Fruit fly (Drosophila melanogaster): ENCODE results near the gene CG14780.
A peak's percentile ranks its signal among the peaks of the same experiment; 100 is the strongest.

CG14780 gene

DNA sequence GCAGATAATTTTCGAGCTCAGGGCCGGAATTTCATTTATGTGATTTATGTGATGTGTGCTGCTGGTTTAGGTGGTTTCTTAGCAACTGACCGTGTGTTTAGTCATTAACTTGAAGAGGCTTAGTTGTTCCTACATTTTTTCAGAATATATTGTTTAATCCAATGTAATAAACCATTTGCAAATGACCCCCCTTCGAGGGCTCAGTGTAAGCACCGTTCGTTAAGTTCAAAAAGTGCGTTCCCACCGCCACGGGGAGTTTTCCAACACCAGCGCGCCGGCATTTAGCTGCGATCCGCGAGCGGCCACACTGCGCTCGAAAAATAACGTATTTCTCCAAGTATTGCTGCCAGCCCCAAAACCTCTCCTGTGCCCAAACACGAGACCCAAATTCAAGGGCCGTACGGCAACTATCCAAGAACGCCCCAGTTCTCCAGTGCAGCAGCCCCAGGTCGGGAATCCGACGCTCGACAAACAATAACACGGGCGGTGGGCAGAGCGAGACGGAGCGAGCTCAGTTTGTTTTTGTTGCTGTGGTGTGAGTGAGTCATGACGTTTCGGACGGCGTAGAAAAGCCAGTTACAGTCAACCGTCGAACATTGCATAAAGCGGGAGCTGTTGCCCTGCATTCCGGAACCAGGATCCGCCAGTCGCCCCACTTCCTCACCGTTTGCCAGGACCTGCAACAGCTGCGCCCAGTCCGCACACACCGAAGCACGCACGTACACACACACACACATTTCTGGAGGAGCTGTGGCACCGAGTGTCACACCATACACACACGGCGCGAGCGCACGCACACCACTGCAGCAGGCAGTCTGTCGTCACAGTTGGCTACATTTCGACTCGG lies 6.2 kb downstream of the CG14780 start, which contains the start of gene rush (continued):
- TF ChIP-seq gce (GFP tag; IDR thresholded peaks at IDR 0.05) (no peak), CG17912 (GFP tag; optimal IDR thresholded peaks at IDR 0.05) (no peak), CG14710 (tag; optimal IDR thresholded peaks at IDR 0.05) (peak; percentile 43), disco-r (GFP tag; optimal IDR thresholded peaks at IDR 0.05) (no peak), wdn (GFP tag; IDR thresholded peaks at IDR 0.05) (0 out of 2 replicates have a peak, but pooled peaks have one; percentile 43), maf-S (GFP tag; optimal IDR thresholded peaks at IDR 0.05) (no peak), Rx (GFP tag; IDR thresholded peaks at IDR 0.05) (no peak), zfh1 (GFP tag; IDR thresholded peaks at IDR 0.05) (0 out of 3 replicates have a peak, but pooled peaks have one; percentile 39), CG1832 (GFP tag; optimal IDR thresholded peaks at IDR 0.05) (peak; percentile 73), ham (GFP tag; IDR thresholded peaks at IDR 0.05) (no peak), HmgZ (tag; optimal IDR thresholded peaks at IDR 0.05) (peak; percentile 26), MESR4 (GFP tag; optimal IDR thresholded peaks at IDR 0.05) (peak; percentile 97), bbx (GFP tag; IDR thresholded peaks at IDR 0.05; ENCODE audit: partially characterized antibody) (no peak), CG13624 (GFP tag; optimal IDR thresholded peaks at IDR 0.05) (peak; percentile 3), al (GFP tag; IDR thresholded peaks at IDR 0.05) (peak; percentile 41; the same call in 1 of the 2 replicates), ab (GFP tag; optimal IDR thresholded peaks at IDR 0.05) (no peak), B-H2 (GFP tag; optimal IDR thresholded peaks at IDR 0.05) (peak; percentile 2), CG34376 (GFP tag; optimal IDR thresholded peaks at IDR 0.05) (no peak), CG7271 (tag; optimal IDR thresholded peaks at IDR 0.05) (no peak), CG6765 (GFP tag; optimal IDR thresholded peaks at IDR 0.05) (no peak), Nf-YC (tag; optimal IDR thresholded peaks at IDR 0.05) (no peak), trem (tag; optimal IDR thresholded peaks at IDR 0.05) (peak; percentile 5), HLH3B (GFP tag; IDR thresholded peaks at IDR 0.05) (no peak), phol (tag; optimal IDR thresholded peaks at IDR 0.05) (peak; percentile 38)

- TF ChIP-seq CG15479 (GFP tag; optimal IDR thresholded peaks at IDR 0.05) (peak; percentile 87), Elba2 (GFP tag; optimal IDR thresholded peaks at IDR 0.05) (no peak), CG33213 (GFP tag; optimal IDR thresholded peaks at IDR 0.05) (no peak), CG16863 (GFP tag; optimal IDR thresholded peaks at IDR 0.05) (no peak), CG31365 (tag; optimal IDR thresholded peaks at IDR 0.05) (no peak), nom (GFP tag; optimal IDR thresholded peaks at IDR 0.05) (peak; percentile 4), shn (GFP tag; optimal IDR thresholded peaks at IDR 0.05) (no peak), gce (GFP tag; IDR thresholded peaks at IDR 0.05) (no peak), pzg (GFP tag; optimal IDR thresholded peaks at IDR 0.05) (no peak), ems (GFP tag; optimal IDR thresholded peaks at IDR 0.05) (no peak), CG15601 (tag; optimal IDR thresholded peaks at IDR 0.05) (no peak), CG10543 (GFP tag; optimal IDR thresholded peaks at IDR 0.05) (peak; percentile 23), wek (GFP tag; optimal IDR thresholded peaks at IDR 0.05) (no peak), CG2116 (GFP tag; optimal IDR thresholded peaks at IDR 0.05) (no peak), Sry-β (GFP tag; optimal IDR thresholded peaks at IDR 0.05) (no peak), pros (GFP tag; optimal IDR thresholded peaks at IDR 0.05) (no peak), CG31441 (GFP tag; IDR thresholded peaks at IDR 0.05) (no peak), CG15269 (tag; optimal IDR thresholded peaks at IDR 0.05) (no peak), Xrp1 (GFP tag; IDR thresholded peaks at IDR 0.05) (no peak), CG34376 (GFP tag; optimal IDR thresholded peaks at IDR 0.05) (peak; percentile 45), seq (GFP tag; IDR thresholded peaks at IDR 0.05) (no peak), CG12299 (tag; optimal IDR thresholded peaks at IDR 0.05) (no peak), CG12071 (GFP tag; optimal IDR thresholded peaks at IDR 0.05) (no peak), sens-2 (GFP tag; IDR thresholded peaks at IDR 0.05) (no peak), sug (tag; optimal IDR thresholded peaks at IDR 0.05) (peak; percentile 20)
These were observed 8.1 kb downstream of the CG14780 start for dm6 chrX:1480426-1480825.

Data from whole organism, embryonic.